Worm (Caenorhabditis elegans) whole organism, young adult: ENCODE results near the gene C29F9.9.

ENCODE experiments used
- B0019.2 ChIP-seq: fragments of 200-800 bp; sonication (Bioruptor generic); conservative IDR thresholded peaks from 2 replicates; pipeline ENCODE4 v1.3.6; 2022; ENCODE audit warnings: missing genetic modification reagents, missing genetic modification characterization, missing compliant biosample characterization
- B0261.1 ChIP-seq: sonication (generic microtip); optimal IDR thresholded peaks from 2 replicates; lab custom pipeline; 2016; ENCODE audit warnings: mild to moderate bottlenecking, missing genetic modification characterization, moderate library complexity, missing compliant biosample characterization
- F57A8.1 ChIP-seq: fragments of 200-800 bp; sonication (Bioruptor generic); optimal IDR thresholded peaks from 2 replicates; lab custom pipeline; 2018; ENCODE audit warnings: mild to moderate bottlenecking, missing genetic modification characterization, moderate library complexity, missing compliant biosample characterization
- K12H6.12 ChIP-seq: fragments of 200-800 bp; sonication (Bioruptor generic); optimal IDR thresholded peaks from 2 replicates; lab custom pipeline; 2018; ENCODE audit warnings: mild to moderate bottlenecking, missing genetic modification characterization, missing compliant biosample characterization
- Y67H2A.10 ChIP-seq: fragments of 200-800 bp; sonication (Bioruptor generic); conservative IDR thresholded peaks from 2 replicates; pipeline ENCODE4 v1.3.6; 2022; ENCODE audit warnings: missing genetic modification reagents, missing genetic modification characterization, missing compliant biosample characterization
- Y79H2A.3 ChIP-seq: fragments of 200-800 bp; sonication (Bioruptor generic); conservative IDR thresholded peaks from 2 replicates; pipeline ENCODE4 v1.3.6; 2022; ENCODE audit warnings: missing genetic modification reagents, missing genetic modification characterization, missing compliant biosample characterization
- akir-1 ChIP-seq: fragments of 200-800 bp; sonication (Bioruptor generic); optimal IDR thresholded peaks from 2 replicates; lab custom pipeline; 2018; ENCODE audit warnings: mild to moderate bottlenecking, missing genetic modification characterization, moderate library complexity, missing compliant biosample characterization
- aptf-2 ChIP-seq: fragments of 200-800 bp; sonication (Bioruptor generic); conservative IDR thresholded peaks from 2 replicates; pipeline ENCODE4 v1.3.6; 2022; ENCODE audit warnings: missing genetic modification reagents, missing genetic modification characterization, missing compliant biosample characterization
- aptf-3 ChIP-seq: fragments of 200-800 bp; sonication (Bioruptor generic); IDR thresholded peaks from 2 replicates; pipeline ENCODE4 v1.3.6; 2022; ENCODE audit warnings: missing genetic modification characterization, missing compliant biosample characterization
- attf-5 ChIP-seq: fragments of 200-800 bp; sonication (Bioruptor generic); optimal IDR thresholded peaks from 2 replicates; lab custom pipeline; 2018; ENCODE audit warnings: mild to moderate bottlenecking, missing genetic modification characterization, missing compliant biosample characterization
- bed-1 ChIP-seq: fragments of 200-800 bp; sonication (Bioruptor generic); IDR thresholded peaks from 2 replicates; pipeline ENCODE4 v1.3.6; 2022; ENCODE audit warnings: missing genetic modification reagents, missing genetic modification characterization, missing compliant biosample characterization
- bed-2 ChIP-seq: fragments of 200-800 bp; sonication (Bioruptor generic); IDR thresholded peaks from 2 replicates; pipeline ENCODE4 v1.3.6; 2022; ENCODE audit warnings: missing genetic modification reagents, missing genetic modification characterization, missing compliant biosample characterization
- cebp-1 ChIP-seq, 2 experiments: fragments of 200-800 bp in 1 of 2; sonication (Bioruptor generic) in 1 of 2; sonication (generic microtip) in 1 of 2; IDR thresholded peaks in 1 of 2; optimal IDR thresholded peaks in 1 of 2; 2 replicates each; pipeline versions ENCODE4 v1.3.6 to Lab custom; 2017 to 2022; ENCODE audit warnings: missing compliant biosample characterization in 2 of 2, missing genetic modification characterization in 2 of 2, mild to moderate bottlenecking in 1 of 2, missing genetic modification reagents in 1 of 2, moderate library complexity in 1 of 2
- ceh-91 ChIP-seq: fragments of 200-800 bp; sonication (Bioruptor generic); IDR thresholded peaks from 2 replicates; pipeline ENCODE4 v1.3.6; 2022; ENCODE audit warnings: missing genetic modification reagents, missing genetic modification characterization, missing compliant biosample characterization
- dox-1 ChIP-seq: fragments of 200-800 bp; sonication (Bioruptor generic); IDR thresholded peaks from 2 replicates; pipeline ENCODE4 v1.3.6; 2022; ENCODE audit warnings: missing genetic modification reagents, missing genetic modification characterization, missing compliant biosample characterization
- dpff-1 ChIP-seq: sonication (generic microtip); optimal IDR thresholded peaks from 2 replicates; lab custom pipeline; 2017; ENCODE audit warnings: mild to moderate bottlenecking, missing genetic modification characterization, missing compliant biosample characterization
- efl-1 ChIP-seq: fragments of 150-350 bp; optimal IDR thresholded peaks from 2 replicates; lab custom pipeline; 2014; ENCODE audit warnings: missing biosample characterization, missing genetic modification reagents, missing genetic modification characterization
- egl-18 ChIP-seq: fragments of 200-800 bp; sonication (Bioruptor generic); IDR thresholded peaks from 2 replicates; pipeline ENCODE4 v1.3.6; 2022; ENCODE audit warnings: missing genetic modification reagents, missing genetic modification characterization, missing compliant biosample characterization
- egrh-3 ChIP-seq: fragments of 200-800 bp; sonication (Bioruptor generic); IDR thresholded peaks from 2 replicates; pipeline ENCODE4 v1.3.6; 2022; ENCODE audit warnings: missing genetic modification reagents, missing genetic modification characterization, missing compliant biosample characterization
- ekl-4 ChIP-seq: fragments of 200-800 bp; sonication (Bioruptor generic); IDR thresholded peaks from 2 replicates; pipeline ENCODE4 v1.3.6; 2022; ENCODE audit warnings: missing genetic modification reagents, missing genetic modification characterization, missing compliant biosample characterization
- hmg-20 ChIP-seq: fragments of 200-800 bp; sonication (Bioruptor generic); IDR thresholded peaks from 2 replicates; pipeline ENCODE4 v1.3.6; 2022; ENCODE audit warnings: missing genetic modification reagents, missing genetic modification characterization, missing compliant biosample characterization
- lag-1 ChIP-seq: fragments of 200-800 bp; sonication (Bioruptor generic); IDR thresholded peaks from 2 replicates; pipeline ENCODE4 v1.3.6; 2022; ENCODE audit warnings: missing genetic modification reagents, missing genetic modification characterization, missing compliant biosample characterization
- let-526 ChIP-seq: fragments of 200-800 bp; sonication (Bioruptor generic); IDR thresholded peaks from 2 replicates; pipeline ENCODE4 v1.3.6; 2022; ENCODE audit warnings: missing genetic modification reagents, missing genetic modification characterization, missing compliant biosample characterization
- lin-26 ChIP-seq: fragments of 200-800 bp; sonication (Bioruptor generic); IDR thresholded peaks from 2 replicates; pipeline ENCODE4 v1.3.6; 2022; ENCODE audit warnings: missing genetic modification reagents, missing genetic modification characterization, missing compliant biosample characterization
- mcd-1 ChIP-seq: fragments of 200-800 bp; sonication (Bioruptor generic); IDR thresholded peaks from 2 replicates; pipeline ENCODE4 v1.3.6; 2022; ENCODE audit warnings: missing genetic modification reagents, missing genetic modification characterization, missing compliant biosample characterization
- nhr-179 ChIP-seq: sonication (generic microtip); optimal IDR thresholded peaks from 2 replicates; lab custom pipeline; 2016; ENCODE audit warnings: mild to moderate bottlenecking, missing genetic modification characterization, missing compliant biosample characterization
- nhr-80 ChIP-seq: sonication (generic microtip); optimal IDR thresholded peaks from 2 replicates; lab custom pipeline; 2016; ENCODE audit warnings: missing genetic modification characterization, missing compliant biosample characterization
- pbrm-1 ChIP-seq: fragments of 200-800 bp; sonication (Bioruptor generic); IDR thresholded peaks from 2 replicates; pipeline ENCODE4 v1.3.6; 2022; ENCODE audit warnings: missing genetic modification reagents, missing genetic modification characterization, missing compliant biosample characterization
- pha-4 ChIP-seq: fragments of 150-350 bp; sonication (generic microtip); optimal IDR thresholded peaks from 2 replicates; lab custom pipeline; 2014; ENCODE audit warnings: missing biosample characterization, missing genetic modification reagents, missing genetic modification characterization
- sea-2 ChIP-seq: fragments of 200-800 bp; sonication (Bioruptor generic); IDR thresholded peaks from 2 replicates; pipeline ENCODE4 v1.3.6; 2022; ENCODE audit warnings: missing genetic modification characterization, missing compliant biosample characterization
- unc-130 ChIP-seq: sonication (generic microtip); optimal IDR thresholded peaks from 2 replicates; lab custom pipeline; 2016; ENCODE audit warnings: missing genetic modification reagents, missing genetic modification characterization, missing compliant biosample characterization
- ztf-22 ChIP-seq: fragments of 200-800 bp; sonication (Bioruptor generic); optimal IDR thresholded peaks from 2 replicates; lab custom pipeline; 2018; ENCODE audit warnings: mild to moderate bottlenecking, missing genetic modification characterization, moderate library complexity, missing compliant biosample characterization
- ztf-25 ChIP-seq: fragments of 200-800 bp; sonication (Bioruptor generic); IDR thresholded peaks from 2 replicates; pipeline ENCODE4 v1.3.6; 2022; ENCODE audit warnings: missing genetic modification reagents, missing genetic modification characterization, missing compliant biosample characterization
- ztf-26 ChIP-seq: sonication (generic microtip); optimal IDR thresholded peaks from 2 replicates; lab custom pipeline; 2017; ENCODE audit warnings: missing genetic modification characterization, missing compliant biosample characterization
- ztf-3 ChIP-seq: fragments of 200-800 bp; sonication (Bioruptor generic); optimal IDR thresholded peaks from 2 replicates; lab custom pipeline; 2018; ENCODE audit warnings: mild to moderate bottlenecking, missing genetic modification characterization, missing compliant biosample characterization
- ztf-6 ChIP-seq: fragments of 200-800 bp; sonication (Bioruptor generic); IDR thresholded peaks from 2 replicates; pipeline ENCODE4 v1.3.6; 2022; ENCODE audit warnings: missing genetic modification reagents, missing genetic modification characterization, missing compliant biosample characterization

The C29F9.9 gene

ce11 chrIII:124478-124877, 25.8 kb upstream of the C29F9.9 start, which contains the start of gene pals-23:
Gene pals-23, plus strand, starts transcription at chrIII:124778.
- TF ChIP-seq aptf-3 (no peak), akir-1 (no peak), B0019.2 (no peak), ztf-22 (GFP tag; lab: Kevin White, UChicago) (no peak), bed-2 (GFP tag; lab: Robert Waterston, UW) (no peak), mcd-1 (GFP tag; lab: Robert Waterston, UW) (no peak), bed-1 (GFP tag; lab: Robert Waterston, UW) (no peak), unc-130 (GFP tag; lab: Kevin White, UChicago) (no peak), let-526 (GFP tag; lab: Robert Waterston, UW) (no peak), ceh-91 (GFP tag; lab: Robert Waterston, UW) (no peak), Y67H2A.10 (GFP tag; lab: Robert Waterston, UW) (no peak), attf-5 (GFP tag; lab: Kevin White, UChicago) (no peak), pbrm-1 (GFP tag; lab: Robert Waterston, UW) (no peak), B0261.1 (tag; lab: Kevin White, UChicago) (no peak), hmg-20 (GFP tag; lab: Robert Waterston, UW) (no peak), K12H6.12 (no peak), lag-1 (GFP tag; lab: Robert Waterston, UW) (no peak), aptf-2 (GFP tag; lab: Robert Waterston, UW) (no peak)

- peak; percentile 52; the same call in 1 of the 2 replicates for TF ChIP-seq dox-1 (GFP tag; lab: Robert Waterston, UW)
- TF ChIP-seq egrh-3: 0 out of 2 replicates have a peak, but pooled peaks have one; percentile 24
These were observed 23.3 kb upstream of the C29F9.9 start, which contains the start of gene C29F9.12 for ce11 chrIII:121983-122449. Gene C29F9.12, minus strand, starts transcription at chrIII:122033.

- no peak for TF ChIP-seq ztf-6 (GFP tag; lab: Robert Waterston, UW)
- TF ChIP-seq lin-26 (GFP tag; lab: Robert Waterston, UW): no peak
- TF ChIP-seq ztf-3 (GFP tag; lab: Kevin White, UChicago): no peak
- TF ChIP-seq dox-1 (GFP tag; lab: Robert Waterston, UW): peak; percentile 46
- TF ChIP-seq attf-5 (GFP tag; lab: Kevin White, UChicago): peak; percentile 43
- no peak for TF ChIP-seq sea-2 (GFP tag; lab: Robert Waterston, UW)
- TF ChIP-seq cebp-1 (GFP tag; IDR thresholded peaks at IDR 0.05; lab: Robert Waterston, UW): peak; percentile 74; the same call in 1 of the 2 replicates
- TF ChIP-seq cebp-1 (tag; optimal IDR thresholded peaks at IDR 0.05; lab: Kevin White, UChicago): peak; percentile 76
- TF ChIP-seq dpff-1 (tag; lab: Kevin White, UChicago): no peak
- TF ChIP-seq ekl-4: no peak
- peak; percentile 89 for TF ChIP-seq nhr-80 (tag; lab: Kevin White, UChicago)
- peak; percentile 16 for TF ChIP-seq pha-4 (tag; lab: Kevin White, UChicago)
These were observed 21.5 kb upstream of the C29F9.9 start, which contains the start of gene pals-24 for ce11 chrIII:120199-120598. Gene pals-24, plus strand, starts transcription at chrIII:120435.

- no peak for TF ChIP-seq nhr-179 (tag; lab: Kevin White, UChicago)
- no peak for TF ChIP-seq egl-18 (GFP tag; lab: Robert Waterston, UW)
- no peak for TF ChIP-seq Y79H2A.3
- no peak for TF ChIP-seq B0019.2
- TF ChIP-seq K12H6.12: no peak
- TF ChIP-seq F57A8.1 (GFP tag; lab: Kevin White, UChicago): no peak
- TF ChIP-seq ztf-25 (GFP tag; lab: Robert Waterston, UW): no peak
- TF ChIP-seq efl-1 (GFP tag; lab: Kevin White, UChicago): no peak
- no peak for TF ChIP-seq ztf-26
These were observed 19.1 kb upstream of the C29F9.9 start for ce11 chrIII:117857-118256.
